Fruit fly (Drosophila melanogaster): Measurements from ENCODE around the gene Trpml.

DNA sequence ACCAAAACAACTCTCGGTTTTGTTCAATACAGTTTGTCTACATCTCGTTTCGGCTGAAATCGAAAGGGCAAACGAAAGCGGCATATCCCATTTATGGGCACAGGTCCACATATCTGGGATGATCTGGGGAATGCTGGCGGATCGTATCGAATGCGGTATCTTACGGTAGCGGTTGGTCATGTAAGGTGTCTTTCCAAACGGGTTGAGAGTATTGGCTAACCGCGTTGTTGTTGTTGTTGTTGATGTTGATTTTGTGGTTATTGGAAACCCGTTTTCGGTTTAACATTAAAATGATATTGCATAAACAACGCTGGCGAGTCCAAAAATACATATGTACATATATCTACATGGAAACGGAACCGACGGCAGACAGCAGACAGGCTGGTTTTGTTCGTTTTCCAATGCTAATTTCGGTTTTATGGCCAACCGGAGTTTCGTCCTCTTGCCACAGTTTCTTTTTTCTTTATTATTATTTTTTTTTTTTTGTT is 23.9 kb downstream of the Trpml start:
- no peak for TF ChIP-seq Dll (optimal IDR thresholded peaks at IDR 0.05)
- no peak for TF ChIP-seq usp (GFP tag; optimal IDR thresholded peaks at IDR 0.05)
- no peak for TF ChIP-seq EcR (GFP tag; optimal IDR thresholded peaks at IDR 0.05)
- TF ChIP-seq pan (optimal IDR thresholded peaks at IDR 0.05): no peak
